Worm (Caenorhabditis elegans): ENCODE results near the gene ints-13.

- TF ChIP-seq xbp-1 (tag; optimal IDR thresholded peaks at IDR 0.05) (no peak), mdl-1 (tag; optimal IDR thresholded peaks at IDR 0.05) (peak in 1 of 2 experiments; percentile 10), fos-1 (tag; optimal IDR thresholded peaks at IDR 0.05) (no peak), unc-98 (GFP tag; IDR thresholded peaks at IDR 0.05) (no peak), alr-1 (tag; optimal IDR thresholded peaks at IDR 0.05; ENCODE audit: borderline replicate concordance) (no peak), efl-3 (GFP tag; optimal IDR thresholded peaks at IDR 0.05) (no peak), aly-2 (tag; optimal IDR thresholded peaks at IDR 0.05) (no peak), nhr-237 (tag; optimal IDR thresholded peaks at IDR 0.05) (no peak)
These were observed 26.7 kb downstream of the ints-13 start for ce11 chrIV:210591-210990.
